Worm (Caenorhabditis elegans) whole organism, L1 larva: ENCODE results near the gene F42A8.1.

Experiments
- alr-1 ChIP-seq: fragments of 200-800 bp; sonication (Bioruptor generic); optimal IDR thresholded peaks from 2 replicates; lab custom pipeline; 2018; ENCODE audit warnings: borderline replicate concordance, mild to moderate bottlenecking, missing genetic modification characterization, missing compliant biosample characterization
- ceh-82 ChIP-seq, 3 experiments: fragments of 150-350 bp in 1 of 3; sonication (generic microtip) in 2 of 3; optimal IDR thresholded peaks; 2 replicates each; lab custom pipeline; 2014 to 2017; ENCODE audit warnings: missing biosample characterization in 3 of 3, missing genetic modification characterization in 3 of 3
- elt-3 ChIP-seq, 6 experiments: fragments of 150-350 bp in 1 of 6; sonication (generic microtip); optimal IDR thresholded peaks; 2 replicates each; lab custom pipeline; 2017 to 2018; ENCODE audit warnings: missing biosample characterization in 6 of 6, missing genetic modification characterization in 6 of 6, inconsistent platforms in 1 of 6
- fkh-8 ChIP-seq: sonication (generic microtip); optimal IDR thresholded peaks from 2 replicates; lab custom pipeline; 2016; ENCODE audit warnings: mild to moderate bottlenecking, missing genetic modification characterization, missing compliant biosample characterization
- irx-1 ChIP-seq: sonication (generic microtip); optimal IDR thresholded peaks from 2 replicates; lab custom pipeline; 2016; ENCODE audit warnings: missing genetic modification characterization, missing compliant biosample characterization
- mep-1 ChIP-seq: fragments of 150-350 bp; optimal IDR thresholded peaks from 2 replicates; lab custom pipeline; 2014; ENCODE audit warnings: missing biosample characterization, missing genetic modification characterization
- nhr-90 ChIP-seq: sonication (generic microtip); optimal IDR thresholded peaks from 2 replicates; lab custom pipeline; 2016; ENCODE audit warnings: mild to moderate bottlenecking, missing genetic modification characterization, missing compliant biosample characterization; ENCODE audit not compliant: poor library complexity
- pqm-1 ChIP-seq: sonication (generic microtip); optimal IDR thresholded peaks from 3 replicates; lab custom pipeline; 2017; ENCODE audit warnings: missing biosample characterization, missing genetic modification characterization
- rnt-1 ChIP-seq: sonication (generic microtip); optimal IDR thresholded peaks from 2 replicates; lab custom pipeline; 2016; ENCODE audit warnings: mild to moderate bottlenecking, missing genetic modification characterization, moderate library complexity, missing compliant biosample characterization
- tbx-2 ChIP-seq: sonication (generic microtip); optimal IDR thresholded peaks from 2 replicates; lab custom pipeline; 2016; ENCODE audit warnings: missing genetic modification characterization, missing compliant biosample characterization
- tlp-1 ChIP-seq: fragments of 150-350 bp; optimal IDR thresholded peaks from 2 replicates; lab custom pipeline; 2014; ENCODE audit warnings: missing biosample characterization, missing genetic modification characterization
- vab-15 ChIP-seq: sonication (generic microtip); optimal IDR thresholded peaks from 2 replicates; lab custom pipeline; 2017; ENCODE audit warnings: missing genotype, mild to moderate bottlenecking, missing genetic modification characterization, missing compliant biosample characterization
- ztf-11 ChIP-seq, 2 experiments: sonication (generic microtip); optimal IDR thresholded peaks; 2 replicates each; lab custom pipeline; 2016 to 2017; ENCODE audit warnings: missing genetic modification characterization in 2 of 2, missing biosample characterization in 1 of 2, missing compliant biosample characterization in 1 of 2

DNA sequence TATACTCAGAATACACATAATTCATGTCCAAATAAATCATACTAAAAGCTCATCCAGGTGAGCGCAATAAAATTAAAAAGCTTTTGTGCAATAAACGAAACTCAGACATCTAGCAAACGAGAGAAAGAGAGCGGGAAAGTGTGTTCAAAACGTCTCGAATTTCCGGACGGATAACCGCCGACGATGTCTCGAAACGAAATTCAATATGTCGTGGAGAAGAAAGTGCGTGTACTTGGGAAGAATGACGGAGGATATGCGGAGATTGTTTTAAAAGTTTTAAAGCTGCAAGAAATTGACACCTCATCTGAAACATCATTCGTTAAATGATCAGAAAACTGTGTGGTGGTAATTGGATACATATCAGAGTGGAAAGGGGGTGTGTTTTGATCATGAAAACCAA lies 31.7 kb downstream of the F42A8.1 start:
- TF ChIP-seq ztf-11 (tag; optimal IDR thresholded peaks at IDR 0.05; lab: Kevin White, UChicago) = no peak
- no peak for TF ChIP-seq rnt-1
- TF ChIP-seq pqm-1 (tag; lab: Kevin White, UChicago) = no peak
- TF ChIP-seq mep-1 = no peak
- no peak for TF ChIP-seq fkh-8 (tag; lab: Kevin White, UChicago)
- TF ChIP-seq alr-1 (tag; lab: Kevin White, UChicago) = no peak
- no peak for TF ChIP-seq elt-3 (tag; optimal IDR thresholded peaks at IDR 0.05; lab: Kevin White, UChicago)
- TF ChIP-seq irx-1 (tag; lab: Kevin White, UChicago) = no peak
- no peak for TF ChIP-seq nhr-90 (tag; lab: Kevin White, UChicago)
- no peak for TF ChIP-seq tbx-2
- TF ChIP-seq tlp-1 = no peak
- TF ChIP-seq vab-15 (tag; lab: Kevin White, UChicago) = no peak
- TF ChIP-seq ceh-82 (tag; optimal IDR thresholded peaks at IDR 0.05; lab: Kevin White, UChicago) = no peak
